Fruit fly (Drosophila melanogaster) whole organism, prepupa: ENCODE results near the gene CG13124.

Experiments
- CG6854 ChIP-seq: fragments of 200-800 bp; sonication (Bioruptor generic); optimal IDR thresholded peaks from 2 replicates; lab custom pipeline; 2017; ENCODE audit warnings: missing biosample characterization, mild to moderate bottlenecking, missing genetic modification characterization
- CG7368 ChIP-seq: fragments of 200-800 bp; sonication (Bioruptor generic); optimal IDR thresholded peaks from 3 replicates; lab custom pipeline; 2016; ENCODE audit warnings: missing biosample characterization, missing genetic modification characterization
- Sox14 ChIP-seq: fragments of 200-800 bp; sonication (Bioruptor generic); optimal IDR thresholded peaks from 3 replicates; lab custom pipeline; 2016; ENCODE audit warnings: missing biosample characterization, missing genetic modification characterization

dm6 chr2L:9882393-9882971 is 26.0 kb downstream of the CG13124 start:
- TF ChIP-seq CG7368 (GFP tag; lab: Kevin White, UChicago): no peak
- TF ChIP-seq Sox14 (GFP tag; lab: Kevin White, UChicago): no peak
- TF ChIP-seq CG6854 (GFP tag; lab: Kevin White, UChicago): no peak
